Fruit fly (Drosophila melanogaster) whole organism, embryonic: Measurements from ENCODE around the gene CG31560.

Experiments used
- Awh ChIP-seq: fragments of 200-800 bp; sonication (Bioruptor generic); IDR thresholded peaks from 2 replicates; pipeline ENCODE4, ENCODE4 v1.3.6; 2022; ENCODE audit warnings: missing biosample characterization, missing genetic modification characterization
- CG11504 ChIP-seq: fragments of 200-800 bp; sonication (Bioruptor generic); optimal IDR thresholded peaks from 3 replicates; lab custom pipeline; 2019; ENCODE audit warnings: missing biosample characterization, mild to moderate bottlenecking, missing genetic modification characterization, moderate library complexity
- CG11695 ChIP-seq: fragments of 200-800 bp; sonication (Bioruptor generic); IDR thresholded peaks from 3 replicates; pipeline ENCODE4 v1.3.6; 2022; ENCODE audit warnings: missing biosample characterization, missing genetic modification characterization
- CG12391 ChIP-seq: fragments of 200-800 bp; sonication (Bioruptor generic); optimal IDR thresholded peaks from 3 replicates; lab custom pipeline; 2018; ENCODE audit warnings: missing biosample characterization, mild to moderate bottlenecking, missing genetic modification characterization, moderate library complexity
- CG13296 ChIP-seq: fragments of 200-800 bp; sonication (Bioruptor generic); optimal IDR thresholded peaks from 3 replicates; lab custom pipeline; 2018; ENCODE audit warnings: missing biosample characterization, mild to moderate bottlenecking, missing genetic modification characterization
- CG14050 ChIP-seq: fragments of 200-800 bp; sonication (Bioruptor generic); IDR thresholded peaks from 3 replicates; pipeline ENCODE4 v1.3.6; 2022; ENCODE audit warnings: missing biosample characterization, missing genetic modification characterization
- CG2199 ChIP-seq: fragments of 200-800 bp; sonication (Bioruptor generic); IDR thresholded peaks from 3 replicates; pipeline ENCODE4 v1.3.6; 2022; ENCODE audit warnings: missing biosample characterization, missing genetic modification characterization
- CG30403 ChIP-seq: fragments of 200-800 bp; sonication (Bioruptor generic); optimal IDR thresholded peaks from 3 replicates; lab custom pipeline; 2016; ENCODE audit warnings: missing biosample characterization, missing genetic modification characterization
- CG3163 ChIP-seq: fragments of 200-800 bp; sonication (Bioruptor generic); optimal IDR thresholded peaks from 3 replicates; lab custom pipeline; 2016; ENCODE audit warnings: missing biosample characterization, missing genetic modification characterization
- CG33213 ChIP-seq: fragments of 200-800 bp; sonication (Bioruptor generic); optimal IDR thresholded peaks from 3 replicates; lab custom pipeline; 2016; ENCODE audit warnings: missing biosample characterization, missing genetic modification characterization
- CG4360 ChIP-seq: fragments of 200-800 bp; sonication (Bioruptor generic); IDR thresholded peaks from 2 replicates; pipeline ENCODE4 v1.3.6; 2022; ENCODE audit warnings: missing biosample characterization, missing genetic modification characterization
- CG4820 ChIP-seq: fragments of 200-800 bp; sonication (Bioruptor generic); optimal IDR thresholded peaks from 3 replicates; lab custom pipeline; 2016; ENCODE audit warnings: missing biosample characterization, missing genetic modification characterization
- CG8089 ChIP-seq: fragments of 200-800 bp; sonication (Bioruptor generic); optimal IDR thresholded peaks from 3 replicates; lab custom pipeline; 2016; ENCODE audit warnings: missing biosample characterization, missing genetic modification characterization
- CG8478 ChIP-seq: fragments of >200 bp; optimal IDR thresholded peaks from 2 replicates; lab custom pipeline; 2018
- CoRest ChIP-seq: fragments of 200-800 bp; sonication (Bioruptor generic); optimal IDR thresholded peaks from 3 replicates; lab custom pipeline; 2018; ENCODE audit warnings: missing biosample characterization, mild to moderate bottlenecking, missing genetic modification characterization, moderate library complexity
- CrebB ChIP-seq: fragments of 200-800 bp; sonication (Bioruptor generic); optimal IDR thresholded peaks from 3 replicates; lab custom pipeline; 2018; ENCODE audit warnings: missing biosample characterization, mild to moderate bottlenecking, missing genetic modification characterization
- ERR ChIP-seq: fragments of 200-800 bp; sonication (Bioruptor generic); optimal IDR thresholded peaks from 2 replicates; lab custom pipeline; 2016; ENCODE audit warnings: missing biosample characterization, missing genetic modification characterization
- Eip74EF ChIP-seq, 2 experiments: fragments of 200-800 bp in 1 of 2; fragments of >200 bp in 1 of 2; sonication (Bioruptor generic) in 1 of 2; optimal IDR thresholded peaks; 2 replicates each; lab custom pipeline; 2017 to 2019; ENCODE audit warnings: missing biosample characterization in 2 of 2, missing genetic modification characterization in 2 of 2, mild to moderate bottlenecking in 1 of 2, moderate library complexity in 1 of 2
- Ets65A ChIP-seq: fragments of 200-800 bp; sonication (Bioruptor generic); peaks from one replicate; lab custom pipeline; 2016; ENCODE audit warnings: missing biosample characterization, missing genetic modification characterization
- HLH4C ChIP-seq: fragments of 200-800 bp; sonication (Bioruptor generic); IDR thresholded peaks from 3 replicates; pipeline ENCODE4 v1.3.6; 2022; ENCODE audit warnings: missing biosample characterization, missing genetic modification characterization; ENCODE audit not compliant: partially characterized antibody
- Hr39 ChIP-seq: fragments of >200 bp; optimal IDR thresholded peaks from 2 replicates; lab custom pipeline; 2017
- Hr51 ChIP-seq, 2 experiments: fragments of 200-800 bp; sonication (Bioruptor generic); optimal IDR thresholded peaks; 2 replicates in 1 of 2; 3 replicates in 1 of 2; lab custom pipeline; 2016 to 2018; ENCODE audit warnings: missing biosample characterization in 2 of 2, missing genetic modification characterization in 2 of 2, mild to moderate bottlenecking in 1 of 2, moderate library complexity in 1 of 2
- Med ChIP-seq: fragments of 200-800 bp; sonication (Bioruptor generic); peaks from one replicate; lab custom pipeline; 2016; ENCODE audit warnings: missing biosample characterization, missing genetic modification characterization, mild to moderate bottlenecking, inconsistent platforms, moderate library complexity
- NC2α ChIP-seq: fragments of 200-800 bp; sonication (Bioruptor generic); optimal IDR thresholded peaks from 2 replicates; lab custom pipeline; 2016; ENCODE audit warnings: missing biosample characterization, missing genetic modification characterization
- Pdp1 ChIP-seq, 2 experiments: fragments of 200-800 bp; sonication (Bioruptor generic); optimal IDR thresholded peaks; 3 replicates each; lab custom pipeline; 2016; ENCODE audit warnings: missing biosample characterization in 2 of 2, missing genetic modification characterization in 2 of 2, mild to moderate bottlenecking in 1 of 2, moderate library complexity in 1 of 2
- Ravus ChIP-seq: fragments of 200-800 bp; sonication (Bioruptor generic); IDR thresholded peaks from 2 replicates; pipeline ENCODE4 v1.3.6; 2022; ENCODE audit warnings: missing biosample characterization, missing genetic modification characterization
- aop ChIP-seq: fragments of 200-800 bp; sonication (Bioruptor generic); IDR thresholded peaks from 2 replicates; pipeline ENCODE4 v1.3.6; 2022; ENCODE audit warnings: missing biosample characterization, missing genetic modification characterization
- ato ChIP-seq: fragments of 200-800 bp; sonication (Bioruptor generic); IDR thresholded peaks from 2 replicates; pipeline ENCODE4 v1.3.6; 2022; ENCODE audit warnings: missing biosample characterization, missing genetic modification characterization; ENCODE audit not compliant: partially characterized antibody
- bigmax ChIP-seq: fragments of 200-800 bp; sonication (Bioruptor generic); optimal IDR thresholded peaks from 2 replicates; lab custom pipeline; 2018; ENCODE audit warnings: missing biosample characterization, mild to moderate bottlenecking, missing genetic modification characterization
- ci ChIP-seq: fragments of 200-800 bp; sonication (Bioruptor generic); IDR thresholded peaks from 3 replicates; pipeline ENCODE4 v1.3.6; 2022; ENCODE audit warnings: missing biosample characterization, missing genetic modification characterization
- croc ChIP-seq: fragments of 200-800 bp; sonication (Bioruptor generic); conservative IDR thresholded peaks from 3 replicates; pipeline ENCODE4 v1.3.6; 2022; ENCODE audit warnings: missing biosample characterization, missing genetic modification characterization
- dan ChIP-seq: fragments of 200-800 bp; sonication (Bioruptor generic); IDR thresholded peaks from 2 replicates; pipeline ENCODE4 v1.3.6; 2022; ENCODE audit warnings: missing biosample characterization, missing genetic modification characterization
- eve ChIP-seq, 2 experiments: fragments of >200 bp; optimal IDR thresholded peaks; 2 replicates each; lab custom pipeline; 2017; ENCODE audit warnings: missing biosample characterization in 2 of 2, missing genetic modification characterization in 2 of 2
- gce ChIP-seq: fragments of 200-800 bp; sonication (Bioruptor generic); IDR thresholded peaks from 3 replicates; pipeline ENCODE4 v1.3.6; 2022; ENCODE audit warnings: missing biosample characterization, missing genetic modification characterization
- gcm ChIP-seq: fragments of 200-800 bp; sonication (Bioruptor generic); optimal IDR thresholded peaks from 2 replicates; lab custom pipeline; 2019; ENCODE audit warnings: missing biosample characterization, mild to moderate bottlenecking, missing genetic modification characterization, moderate library complexity
- gem ChIP-seq: fragments of 200-800 bp; sonication (Bioruptor generic); optimal IDR thresholded peaks from 2 replicates; lab custom pipeline; 2019; ENCODE audit warnings: missing biosample characterization, mild to moderate bottlenecking, missing genetic modification characterization, moderate library complexity
- kay ChIP-seq: fragments of 200-800 bp; sonication (Bioruptor generic); optimal IDR thresholded peaks from 2 replicates; lab custom pipeline; 2016; ENCODE audit warnings: missing biosample characterization, missing genetic modification characterization
- kni ChIP-seq: fragments of 200-800 bp; sonication (Bioruptor generic); optimal IDR thresholded peaks from 3 replicates; lab custom pipeline; 2017; ENCODE audit warnings: mild to moderate bottlenecking, missing biosample characterization, missing genetic modification reagents, missing genetic modification characterization
- nmo ChIP-seq: fragments of 200-800 bp; sonication (Bioruptor generic); optimal IDR thresholded peaks from 2 replicates; lab custom pipeline; 2018; ENCODE audit warnings: missing biosample characterization, mild to moderate bottlenecking, missing genetic modification characterization, moderate library complexity
- sd ChIP-seq: fragments of 200-800 bp; sonication (Bioruptor generic); optimal IDR thresholded peaks from 3 replicates; lab custom pipeline; 2018; ENCODE audit warnings: missing biosample characterization, mild to moderate bottlenecking, missing genetic modification characterization, moderate library complexity
- sens ChIP-seq: fragments of 200-800 bp; sonication (Bioruptor generic); peaks from one replicate; lab custom pipeline; 2016; ENCODE audit warnings: missing biosample characterization, missing genetic modification characterization
- sim ChIP-seq: fragments of 200-800 bp; sonication (Bioruptor generic); IDR thresholded peaks from 2 replicates; pipeline ENCODE4 v1.3.6; 2022; ENCODE audit warnings: missing biosample characterization, missing genetic modification characterization
- unpg ChIP-seq: fragments of 200-800 bp; sonication (Bioruptor generic); optimal IDR thresholded peaks from 3 replicates; lab custom pipeline; 2018; ENCODE audit warnings: missing biosample characterization, mild to moderate bottlenecking, missing genetic modification characterization, moderate library complexity
- usp ChIP-seq: fragments of >200 bp; optimal IDR thresholded peaks from 2 replicates; lab custom pipeline; 2017; ENCODE audit warnings: missing biosample characterization, missing genetic modification characterization
- vvl ChIP-seq: fragments of 200-800 bp; sonication (Bioruptor generic); IDR thresholded peaks from 2 replicates; pipeline ENCODE4 v1.3.6; 2022; ENCODE audit warnings: missing biosample characterization, missing genetic modification characterization

CG31560 gene

DNA sequence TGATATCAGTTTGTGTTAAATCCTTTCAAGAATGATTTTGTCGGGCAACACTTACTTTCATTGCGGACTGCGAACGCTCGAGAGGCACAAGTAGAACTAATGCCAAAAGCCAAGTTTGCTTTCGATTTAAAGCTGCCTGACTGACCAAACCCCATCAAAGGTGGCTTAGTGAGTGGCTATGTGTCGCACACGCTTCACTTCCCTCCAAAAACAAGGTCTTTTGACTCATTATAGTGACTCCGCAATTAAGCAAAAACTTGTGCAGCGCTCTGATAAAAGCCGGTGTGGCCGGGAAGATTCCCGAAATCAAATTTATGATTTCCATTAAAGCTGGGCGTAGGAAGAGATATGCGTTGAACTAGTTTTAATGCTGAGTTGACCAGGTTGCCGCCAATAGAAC is 24.7 kb upstream of the CG31560 start, which contains the start of gene CG15597:
TSS of gene CG15597 (minus strand) at position 101 of the 400 bp plus-strand sequence.
- TF ChIP-seq usp (GFP tag; lab: Kevin White, UChicago): no peak
- no peak for TF ChIP-seq CG14050 (GFP tag; lab: Robert Waterston, UW)

DNA sequence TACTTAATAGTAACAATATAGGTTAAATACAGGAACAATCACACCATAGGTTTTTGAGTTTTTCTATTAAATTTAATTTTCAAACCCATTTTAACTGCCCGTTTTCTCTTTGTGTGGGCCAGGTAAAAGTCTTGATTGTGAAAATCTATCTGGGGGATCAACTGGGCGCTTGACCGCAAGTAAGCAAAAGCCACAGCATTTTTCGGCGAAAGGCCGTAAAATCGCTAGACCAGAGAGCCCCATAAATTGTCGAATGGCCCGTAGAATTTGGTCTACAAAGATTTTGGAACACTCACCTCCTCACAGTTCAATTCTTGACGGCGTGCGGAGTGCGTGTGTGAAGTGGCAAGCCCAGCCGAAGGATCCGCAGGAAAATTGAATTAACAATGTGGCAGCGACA is 22.3 kb upstream of the CG31560 start, which contains the start of gene CG15594:
TSS of gene CG15594 (plus strand) at position 301 of the 400 bp plus-strand sequence.
- TF ChIP-seq Eip74EF (GFP tag; optimal IDR thresholded peaks at IDR 0.05; lab: Kevin White, UChicago) (no peak), gem (tag; lab: Kevin White, UChicago) (peak; percentile 9), CG11504 (tag; lab: Kevin White, UChicago) (peak; percentile 20), Hr51 (GFP tag; optimal IDR thresholded peaks at IDR 0.05; lab: Kevin White, UChicago) (peak in 1 of 2 experiments; percentile 10), CG12391 (tag; lab: Kevin White, UChicago) (no peak)

DNA sequence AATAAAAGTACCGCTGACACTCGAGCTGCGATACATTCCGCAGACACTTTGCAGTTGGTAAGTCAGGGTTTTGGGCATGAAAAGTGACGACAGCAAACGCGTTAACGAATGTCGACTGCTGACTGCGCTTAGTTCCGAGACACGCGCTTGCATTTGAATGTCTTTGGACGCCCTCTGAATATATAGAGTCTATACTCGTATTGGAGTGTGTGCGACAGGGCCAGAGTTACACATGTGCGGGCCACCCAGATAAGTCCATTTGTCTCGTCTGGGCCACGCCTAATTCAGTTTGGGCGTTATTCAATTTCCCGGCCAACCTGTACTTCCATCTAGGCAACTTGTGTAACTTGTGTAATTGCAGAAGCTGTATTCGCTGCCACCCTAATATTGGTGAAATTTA is 19.5 kb upstream of the CG31560 start:
- TF ChIP-seq ci (GFP tag; lab: Robert Waterston, UW) (0 out of 3 replicates have a peak, but pooled peaks have one; percentile 20), HLH4C (GFP tag; lab: Robert Waterston, UW) (no peak), gce (GFP tag; lab: Robert Waterston, UW) (no peak), Med (peak; percentile 21), CG8478 (lab: Kevin White, UChicago) (no peak), Pdp1 (GFP tag; optimal IDR thresholded peaks at IDR 0.05; lab: Kevin White, UChicago) (peak in 1 of 2 experiments; percentile 24), CoRest (tag; lab: Kevin White, UChicago) (no peak), CrebB (no peak), nmo (GFP tag; lab: Kevin White, UChicago) (no peak), kni (GFP tag; lab: Kevin White, UChicago) (peak; percentile 70), eve (GFP tag; optimal IDR thresholded peaks at IDR 0.05; lab: Kevin White, UChicago) (no peak), NC2α (GFP tag; lab: Kevin White, UChicago) (no peak), CG4820 (GFP tag; lab: Kevin White, UChicago) (no peak), aop (no peak), croc (GFP tag; lab: Robert Waterston, UW) (no peak), CG4360 (GFP tag; lab: Robert Waterston, UW) (no peak), kay (GFP tag; lab: Kevin White, UChicago) (no peak), Ets65A (GFP tag; lab: Kevin White, UChicago) (peak; percentile 91), sd (tag; lab: Kevin White, UChicago) (peak; percentile 6), vvl (peak; percentile 40; the same call in 1 of the 2 replicates), sim (GFP tag; lab: Robert Waterston, UW) (no peak), CG11695 (GFP tag; lab: Robert Waterston, UW) (no peak), CG8089 (GFP tag; lab: Kevin White, UChicago) (no peak), ato (GFP tag; lab: Robert Waterston, UW) (no peak), dan (GFP tag; lab: Robert Waterston, UW) (no peak), ERR (no peak), CG13296 (GFP tag; lab: Kevin White, UChicago) (no peak), unpg (GFP tag; lab: Kevin White, UChicago) (no peak), gcm (GFP tag; lab: Kevin White, UChicago) (no peak), Awh (no peak), Ravus (GFP tag; lab: Robert Waterston, UW) (no peak), bigmax (no peak), CG3163 (GFP tag; lab: Kevin White, UChicago) (no peak), Hr39 (lab: Kevin White, UChicago) (no peak), sens (GFP tag; lab: Kevin White, UChicago) (peak; percentile 43), CG2199 (0 out of 3 replicates have a peak, but pooled peaks have one; percentile 52), CG30403 (GFP tag; lab: Kevin White, UChicago) (no peak), CG33213 (no peak)
